Fruit fly (Drosophila melanogaster): ENCODE data around the gene Galt.

The Galt gene

DNA sequence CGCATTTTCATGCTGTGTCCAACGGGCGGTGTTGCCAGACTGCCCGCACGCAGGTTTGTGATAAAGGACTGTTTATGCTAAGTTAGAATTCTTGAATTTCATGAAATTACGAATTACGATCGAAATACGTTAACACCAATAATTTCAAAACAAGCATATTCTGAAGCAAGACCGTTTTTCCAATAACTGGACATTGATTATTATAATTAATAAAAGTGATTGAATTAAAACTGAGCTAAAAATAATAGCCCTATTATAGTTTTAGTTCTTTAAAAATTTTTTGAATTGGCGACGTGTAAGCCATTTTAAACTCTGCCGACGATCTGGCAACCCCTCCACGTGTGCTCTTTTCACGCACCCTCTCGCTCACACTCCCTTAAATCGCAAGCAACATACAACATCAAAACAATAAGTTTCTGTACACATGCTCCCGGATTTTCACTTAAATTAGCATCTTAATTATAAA, 19.6 kb downstream of the Galt start (continued):
- TF ChIP-seq CG11696 (GFP tag; IDR thresholded peaks at IDR 0.05) (peak; percentile 75), CG15514 (GFP tag; optimal IDR thresholded peaks at IDR 0.05) (peak; percentile 90), Dip2 (GFP tag; IDR thresholded peaks at IDR 0.05) (peak; percentile 46; the same call in 1 of the 2 replicates), da (GFP tag; optimal IDR thresholded peaks at IDR 0.05) (peak; percentile 86), ab (GFP tag; optimal IDR thresholded peaks at IDR 0.05) (peak; percentile 67), CG34224 (GFP tag; IDR thresholded peaks at IDR 0.05; ENCODE audit: partially characterized antibody) (no peak), gsb-n (tag; optimal IDR thresholded peaks at IDR 0.05) (peak; percentile 83), CG2712 (tag; optimal IDR thresholded peaks at IDR 0.05) (peak; percentile 96), Vsx1 (GFP tag; optimal IDR thresholded peaks at IDR 0.05) (peak; percentile 76), Ets65A (GFP tag) (peak; percentile 98), CG14667 (GFP tag; IDR thresholded peaks at IDR 0.05) (peak; percentile 85), bbx (GFP tag; IDR thresholded peaks at IDR 0.05; ENCODE audit: partially characterized antibody) (no peak), stwl (tag; optimal IDR thresholded peaks at IDR 0.05) (peak; percentile 64), CG6654 (GFP tag; optimal IDR thresholded peaks at IDR 0.05) (peak; percentile 83), Sry-δ (GFP tag; optimal IDR thresholded peaks at IDR 0.05) (peak; percentile 56), BEAF-32 (GFP tag; optimal IDR thresholded peaks at IDR 0.05) (peak; percentile 46), CG7987 (GFP tag; optimal IDR thresholded peaks at IDR 0.05) (peak; percentile 78), CG1233 (GFP tag; optimal IDR thresholded peaks at IDR 0.05) (peak; percentile 93), bowl (GFP tag; IDR thresholded peaks at IDR 0.05) (peak; percentile 85), CG12391 (tag; optimal IDR thresholded peaks at IDR 0.05) (peak; percentile 98), Ptx1 (GFP tag; IDR thresholded peaks at IDR 0.05) (peak; percentile 94), Taf1 (GFP tag; IDR thresholded peaks at IDR 0.05) (peak; percentile 84), tll (GFP tag; optimal IDR thresholded peaks at IDR 0.05) (peak; percentile 28), kay (GFP tag; optimal IDR thresholded peaks at IDR 0.05) (peak; percentile 91), lov (optimal IDR thresholded peaks at IDR 0.05) (no peak), lov (GFP tag; IDR thresholded peaks at IDR 0.05) (peak; percentile 86), Elba2 (GFP tag; optimal IDR thresholded peaks at IDR 0.05) (peak; percentile 40), CG11695 (GFP tag; IDR thresholded peaks at IDR 0.05) (peak; percentile 96), CG10209 (GFP tag; optimal IDR thresholded peaks at IDR 0.05) (peak; percentile 96), CG17612 (GFP tag; IDR thresholded peaks at IDR 0.05) (peak; percentile 85), Dref (GFP tag; IDR thresholded peaks at IDR 0.05) (no peak), CG18262 (tag; optimal IDR thresholded peaks at IDR 0.05) (peak; percentile 95), B-H2 (GFP tag; optimal IDR thresholded peaks at IDR 0.05) (peak; percentile 95), unpg (GFP tag; optimal IDR thresholded peaks at IDR 0.05) (peak; percentile 96), pzg (GFP tag; optimal IDR thresholded peaks at IDR 0.05) (peak; percentile 36), CG14441 (GFP tag; IDR thresholded peaks at IDR 0.05) (peak; percentile 92), E2f1 (GFP tag; IDR thresholded peaks at IDR 0.05) (peak; percentile 91), pita (GFP tag; optimal IDR thresholded peaks at IDR 0.05) (no peak), CG31441 (GFP tag; IDR thresholded peaks at IDR 0.05) (peak; percentile 96), CG16813 (GFP tag; IDR thresholded peaks at IDR 0.05; ENCODE audit: partially characterized antibody) (no peak), gfzf (GFP tag; optimal IDR thresholded peaks at IDR 0.05) (peak; percentile 15), Ssrp (tag; optimal IDR thresholded peaks at IDR 0.05) (peak; percentile 96), CG6854 (GFP tag; optimal IDR thresholded peaks at IDR 0.05) (peak; percentile 93), knrl (GFP tag; IDR thresholded peaks at IDR 0.05; ENCODE audit: partially characterized antibody) (no peak), CG14860 (GFP tag; IDR thresholded peaks at IDR 0.05; ENCODE audit: partially characterized antibody) (no peak), tap (tag; optimal IDR thresholded peaks at IDR 0.05) (peak; percentile 90), CG7745 (tag; optimal IDR thresholded peaks at IDR 0.05) (no peak), sr (GFP tag; IDR thresholded peaks at IDR 0.05) (peak; percentile 61; the same call in 2 of the 3 replicates), CG6813 (GFP tag; optimal IDR thresholded peaks at IDR 0.05) (peak; percentile 92), HLHmδ (GFP tag; optimal IDR thresholded peaks at IDR 0.05) (no peak)

Measured in whole organism, embryonic.